Worm (Caenorhabditis elegans): ENCODE data around the gene mxl-1.

Gene mxl-1

ce11 chrV:11200316-11200715 is 44.3 kb upstream of the mxl-1 start, which contains the start of gene K10D6.3:
TSS of gene K10D6.3 (plus strand) at chrV:11200616.
- TF ChIP-seq che-1 (tag; optimal IDR thresholded peaks at IDR 0.05) (no peak), fkh-10 (GFP tag; optimal IDR thresholded peaks at IDR 0.05) (no peak), madf-2 (tag; optimal IDR thresholded peaks at IDR 0.05) (no peak), pros-1 (tag; optimal IDR thresholded peaks at IDR 0.05) (no peak), ceh-2 (tag; optimal IDR thresholded peaks at IDR 0.05) (no peak), hlh-30 (tag; optimal IDR thresholded peaks at IDR 0.05; ENCODE audit: insufficient read depth) (no peak), ceh-34 (tag; optimal IDR thresholded peaks at IDR 0.05) (no peak), nhr-11 (tag; optimal IDR thresholded peaks at IDR 0.05) (no peak), ama-1 (optimal IDR thresholded peaks at IDR 0.05) (no peak), unc-3 (GFP tag; conservative IDR thresholded peaks at IDR 0.05) (no peak), unc-3 (tag; optimal IDR thresholded peaks at IDR 0.05) (no peak), fkh-6 (tag; optimal IDR thresholded peaks at IDR 0.05) (no peak), nhr-232 (tag; optimal IDR thresholded peaks at IDR 0.05) (no peak), eyg-1 (tag; optimal IDR thresholded peaks at IDR 0.05) (no peak), ahr-1 (tag; optimal IDR thresholded peaks at IDR 0.05) (no peak), ceh-22 (tag; optimal IDR thresholded peaks at IDR 0.05) (no peak), lim-6 (tag; optimal IDR thresholded peaks at IDR 0.05) (no peak), pax-1 (tag; optimal IDR thresholded peaks at IDR 0.05) (no peak), ceh-30 (tag; optimal IDR thresholded peaks at IDR 0.05) (no peak), pat-9 (tag; optimal IDR thresholded peaks at IDR 0.05) (no peak), pha-4 (tag; optimal IDR thresholded peaks at IDR 0.05) (no peak)

- TF ChIP-seq elt-2 (tag; optimal IDR thresholded peaks at IDR 0.05) (peak; percentile 49), pag-3 (tag; optimal IDR thresholded peaks at IDR 0.05; ENCODE audit: borderline replicate concordance) (no peak)
These were observed 42.6 kb upstream of the mxl-1 start, which contains the start of gene K10D6.4 for ce11 chrV:11201826-11202565. TSS of gene K10D6.4 (plus strand) at chrV:11201925.

ce11 chrV:11204452-11204851 is 40.2 kb upstream of the mxl-1 start:
- no peak for TF ChIP-seq unc-86 (tag; optimal IDR thresholded peaks at IDR 0.05)
- TF ChIP-seq pag-3 (tag; optimal IDR thresholded peaks at IDR 0.05; ENCODE audit: borderline replicate concordance): no peak
- TF ChIP-seq ceh-31 (tag; optimal IDR thresholded peaks at IDR 0.05): no peak
- TF ChIP-seq Y22D7AL.16 (tag; optimal IDR thresholded peaks at IDR 0.05): no peak
- no peak for TF ChIP-seq ceh-18 (tag; optimal IDR thresholded peaks at IDR 0.05)
- no peak for TF ChIP-seq F13H6.1 (tag; optimal IDR thresholded peaks at IDR 0.05)
- no peak for TF ChIP-seq ets-4 (tag; optimal IDR thresholded peaks at IDR 0.05)
- no peak for TF ChIP-seq hlh-15 (tag; optimal IDR thresholded peaks at IDR 0.05)
- no peak for TF ChIP-seq pros-1 (tag; optimal IDR thresholded peaks at IDR 0.05)
- no peak for TF ChIP-seq ceh-24 (tag; optimal IDR thresholded peaks at IDR 0.05)
- no peak for TF ChIP-seq sox-4 (tag; optimal IDR thresholded peaks at IDR 0.05)
- no peak for TF ChIP-seq ceh-45 (GFP tag; IDR thresholded peaks at IDR 0.05)
- TF ChIP-seq lim-6 (tag; optimal IDR thresholded peaks at IDR 0.05): no peak

ce11 chrV:11206467-11206866 is 38.2 kb upstream of the mxl-1 start:
- TF ChIP-seq nhr-232 (tag; optimal IDR thresholded peaks at IDR 0.05): no peak
- TF ChIP-seq F13H6.1 (tag; optimal IDR thresholded peaks at IDR 0.05): no peak
- no peak for TF ChIP-seq dmd-4 (tag; optimal IDR thresholded peaks at IDR 0.05; ENCODE audit: borderline replicate concordance)
- no peak for TF ChIP-seq ets-4 (tag; optimal IDR thresholded peaks at IDR 0.05)
- TF ChIP-seq fkh-10 (GFP tag; optimal IDR thresholded peaks at IDR 0.05): no peak
- no peak for TF ChIP-seq hlh-30 (tag; optimal IDR thresholded peaks at IDR 0.05; ENCODE audit: insufficient read depth)
- no peak for TF ChIP-seq ceh-31 (tag; optimal IDR thresholded peaks at IDR 0.05)
- TF ChIP-seq npax-4 (tag; optimal IDR thresholded peaks at IDR 0.05): no peak
- TF ChIP-seq sox-4 (tag; optimal IDR thresholded peaks at IDR 0.05): no peak
- TF ChIP-seq sox-2 (GFP tag; IDR thresholded peaks at IDR 0.05): no peak
- TF ChIP-seq unc-3 (GFP tag; conservative IDR thresholded peaks at IDR 0.05): no peak
- no peak for TF ChIP-seq unc-3 (tag; optimal IDR thresholded peaks at IDR 0.05)
- TF ChIP-seq C08G9.2 (tag; optimal IDR thresholded peaks at IDR 0.05): no peak
- TF ChIP-seq Y22D7AL.16 (tag; optimal IDR thresholded peaks at IDR 0.05): no peak
- TF ChIP-seq ceh-14 (tag; optimal IDR thresholded peaks at IDR 0.05): no peak
- TF ChIP-seq tbx-7 (tag; optimal IDR thresholded peaks at IDR 0.05): no peak
- no peak for TF ChIP-seq C38D4.7 (GFP tag; optimal IDR thresholded peaks at IDR 0.05)
- no peak for TF ChIP-seq ceh-30 (tag; optimal IDR thresholded peaks at IDR 0.05)
- no peak for TF ChIP-seq sdc-2 (tag; optimal IDR thresholded peaks at IDR 0.05)
- no peak for TF ChIP-seq unc-55 (GFP tag; optimal IDR thresholded peaks at IDR 0.05)

All from whole organism, late embryonic.